Worm (Caenorhabditis elegans) whole organism, late embryonic: ENCODE data around the gene col-36.
A peak's percentile ranks its signal among the peaks of the same experiment; 100 is the strongest.

ENCODE experiments used
- C08G9.2 ChIP-seq: sonication (generic microtip); optimal IDR thresholded peaks from 2 replicates; lab custom pipeline; 2016; ENCODE audit warnings: mild to moderate bottlenecking, missing genetic modification characterization, moderate library complexity, missing compliant biosample characterization
- Y22D7AL.16 ChIP-seq: sonication (generic microtip); optimal IDR thresholded peaks from 2 replicates; lab custom pipeline; 2016; ENCODE audit warnings: missing genetic modification characterization, missing compliant biosample characterization
- ahr-1 ChIP-seq: sonication (generic microtip); optimal IDR thresholded peaks from 2 replicates; lab custom pipeline; 2016; ENCODE audit warnings: missing genetic modification characterization, missing compliant biosample characterization
- ama-1 ChIP-seq: fragments of 150-350 bp; optimal IDR thresholded peaks from 2 replicates; lab custom pipeline; 2014
- ceh-14 ChIP-seq: sonication (generic microtip); optimal IDR thresholded peaks from 2 replicates; lab custom pipeline; 2016; ENCODE audit warnings: missing genotype, missing genetic modification characterization, missing compliant biosample characterization
- ceh-19 ChIP-seq: fragments of 200-800 bp; sonication (Bioruptor generic); optimal IDR thresholded peaks from 2 replicates; lab custom pipeline; 2018; ENCODE audit warnings: mild to moderate bottlenecking, missing genetic modification characterization, missing compliant biosample characterization
- ceh-2 ChIP-seq: sonication (generic microtip); optimal IDR thresholded peaks from 2 replicates; lab custom pipeline; 2016; ENCODE audit warnings: missing genotype, missing genetic modification characterization, missing compliant biosample characterization
- ceh-22 ChIP-seq: sonication (generic microtip); optimal IDR thresholded peaks from 2 replicates; lab custom pipeline; 2017; ENCODE audit warnings: missing biosample characterization, missing genetic modification characterization
- ceh-24 ChIP-seq: sonication (generic microtip); optimal IDR thresholded peaks from 2 replicates; lab custom pipeline; 2016; ENCODE audit warnings: mild to moderate bottlenecking, missing genetic modification characterization, missing compliant biosample characterization
- ceh-30 ChIP-seq: fragments of 150-350 bp; optimal IDR thresholded peaks from 2 replicates; lab custom pipeline; 2014; ENCODE audit warnings: missing biosample characterization, missing genetic modification characterization
- ceh-31 ChIP-seq: sonication (generic microtip); optimal IDR thresholded peaks from 2 replicates; lab custom pipeline; 2016; ENCODE audit warnings: missing genetic modification characterization, missing compliant biosample characterization
- ceh-45 ChIP-seq: fragments of 200-800 bp; sonication (Bioruptor generic); IDR thresholded peaks from 2 replicates; pipeline ENCODE4 v1.3.6; 2022; ENCODE audit warnings: missing genetic modification reagents, missing genetic modification characterization, missing compliant biosample characterization
- ceh-6 ChIP-seq: fragments of 200-800 bp; sonication (Bioruptor generic); optimal IDR thresholded peaks from 2 replicates; lab custom pipeline; 2018; ENCODE audit warnings: mild to moderate bottlenecking, missing genetic modification characterization, missing compliant biosample characterization
- ceh-9 ChIP-seq: sonication (generic microtip); optimal IDR thresholded peaks from 2 replicates; lab custom pipeline; 2016; ENCODE audit warnings: mild to moderate bottlenecking, missing genetic modification characterization, inconsistent platforms, missing compliant biosample characterization
- elt-2 ChIP-seq: sonication (generic microtip); optimal IDR thresholded peaks from 2 replicates; lab custom pipeline; 2016; ENCODE audit warnings: missing genetic modification reagents, missing genetic modification characterization, missing compliant biosample characterization
- ets-4 ChIP-seq: sonication (generic microtip); optimal IDR thresholded peaks from 2 replicates; lab custom pipeline; 2016; ENCODE audit warnings: missing genetic modification characterization, missing compliant biosample characterization
- fax-1 ChIP-seq: sonication (generic microtip); optimal IDR thresholded peaks from 2 replicates; lab custom pipeline; 2016; ENCODE audit warnings: missing genotype, missing genetic modification characterization, missing compliant biosample characterization
- fkh-10 ChIP-seq: fragments of 150-350 bp; optimal IDR thresholded peaks from 2 replicates; lab custom pipeline; 2014; ENCODE audit warnings: missing biosample characterization, missing genetic modification reagents, missing genetic modification characterization
- fkh-6 ChIP-seq: sonication (generic microtip); optimal IDR thresholded peaks from 2 replicates; lab custom pipeline; 2016; ENCODE audit warnings: missing genetic modification characterization, missing compliant biosample characterization
- gmeb-2 ChIP-seq: sonication (generic microtip); optimal IDR thresholded peaks from 2 replicates; lab custom pipeline; 2016; ENCODE audit warnings: missing genetic modification characterization, inconsistent platforms, missing compliant biosample characterization
- hlh-15 ChIP-seq: sonication (generic microtip); optimal IDR thresholded peaks from 2 replicates; lab custom pipeline; 2016; ENCODE audit warnings: missing genetic modification characterization, missing compliant biosample characterization
- hlh-30 ChIP-seq: sonication (generic microtip); optimal IDR thresholded peaks from 2 replicates; lab custom pipeline; 2017; ENCODE audit warnings: antibody characterized with exemption, missing genetic modification characterization, missing compliant biosample characterization; ENCODE audit not compliant: insufficient read depth
- hlh-6 ChIP-seq: sonication (generic microtip); optimal IDR thresholded peaks from 2 replicates; lab custom pipeline; 2016; ENCODE audit warnings: missing genotype, missing genetic modification characterization, missing compliant biosample characterization
- hlh-8 ChIP-seq: sonication (generic microtip); optimal IDR thresholded peaks from 2 replicates; lab custom pipeline; 2016; ENCODE audit warnings: missing genotype, missing genetic modification characterization, missing compliant biosample characterization
- lim-6 ChIP-seq: sonication (generic microtip); optimal IDR thresholded peaks from 2 replicates; lab custom pipeline; 2016; ENCODE audit warnings: missing genetic modification characterization, missing compliant biosample characterization
- madf-2 ChIP-seq: sonication (generic microtip); optimal IDR thresholded peaks from 2 replicates; lab custom pipeline; 2017; ENCODE audit warnings: missing genetic modification characterization, missing compliant biosample characterization
- mec-3 ChIP-seq: sonication (generic microtip); optimal IDR thresholded peaks from 2 replicates; lab custom pipeline; 2016; ENCODE audit warnings: borderline replicate concordance, missing genetic modification characterization, missing compliant biosample characterization
- nfya-1 ChIP-seq: sonication (generic microtip); optimal IDR thresholded peaks from 2 replicates; lab custom pipeline; 2017; ENCODE audit warnings: missing genetic modification characterization, mild to moderate bottlenecking, missing compliant biosample characterization, antibody characterized with exemption, moderate library complexity
- odd-2 ChIP-seq: sonication (generic microtip); optimal IDR thresholded peaks from 2 replicates; lab custom pipeline; 2017; ENCODE audit warnings: antibody characterized with exemption, mild to moderate bottlenecking, missing genetic modification characterization, missing compliant biosample characterization
- pag-3 ChIP-seq: sonication (generic microtip); optimal IDR thresholded peaks from 2 replicates; lab custom pipeline; 2016; ENCODE audit warnings: missing compliant biosample characterization, missing genetic modification characterization, borderline replicate concordance
- pat-9 ChIP-seq: fragments of 200-800 bp; sonication (Bioruptor generic); optimal IDR thresholded peaks from 2 replicates; lab custom pipeline; 2018; ENCODE audit warnings: mild to moderate bottlenecking, missing genetic modification characterization, moderate library complexity, missing compliant biosample characterization
- pax-1 ChIP-seq: fragments of 150-350 bp; optimal IDR thresholded peaks from 2 replicates; lab custom pipeline; 2014; ENCODE audit warnings: missing biosample characterization, missing genetic modification characterization
- pha-2 ChIP-seq: sonication (generic microtip); optimal IDR thresholded peaks from 2 replicates; lab custom pipeline; 2017; ENCODE audit warnings: mild to moderate bottlenecking, missing genetic modification characterization, missing compliant biosample characterization
- pha-4 ChIP-seq: fragments of 150-350 bp; optimal IDR thresholded peaks from 2 replicates; lab custom pipeline; 2018; ENCODE audit warnings: missing biosample characterization, missing genetic modification reagents, missing genetic modification characterization
- pros-1 ChIP-seq: fragments of 150-350 bp; optimal IDR thresholded peaks from 2 replicates; lab custom pipeline; 2014; ENCODE audit warnings: missing biosample characterization, missing genetic modification reagents, missing genetic modification characterization
- ref-2 ChIP-seq: sonication (generic microtip); optimal IDR thresholded peaks from 2 replicates; lab custom pipeline; 2016; ENCODE audit warnings: missing genetic modification characterization, missing compliant biosample characterization
- rnt-1 ChIP-seq: sonication (generic microtip); optimal IDR thresholded peaks from 2 replicates; lab custom pipeline; 2016; ENCODE audit warnings: missing genetic modification characterization, missing compliant biosample characterization
- sox-2 ChIP-seq: fragments of 200-800 bp; sonication (Bioruptor generic); IDR thresholded peaks from 2 replicates; pipeline ENCODE4 v1.3.6; 2022; ENCODE audit warnings: missing genetic modification reagents, missing genetic modification characterization, missing compliant biosample characterization
- syd-9 ChIP-seq: sonication (generic microtip); optimal IDR thresholded peaks from 2 replicates; lab custom pipeline; 2016; ENCODE audit warnings: mild to moderate bottlenecking, missing genetic modification characterization, moderate library complexity, missing compliant biosample characterization
- unc-3 ChIP-seq, 2 experiments: fragments of 200-800 bp in 1 of 2; sonication (Bioruptor generic) in 1 of 2; sonication (generic microtip) in 1 of 2; conservative IDR thresholded peaks in 1 of 2; optimal IDR thresholded peaks in 1 of 2; 2 replicates each; pipeline versions ENCODE4 v1.3.6 to Lab custom; 2016 to 2022; ENCODE audit warnings: missing compliant biosample characterization in 2 of 2, missing genetic modification characterization in 2 of 2, missing genetic modification reagents in 1 of 2
- unc-42 ChIP-seq: sonication (generic microtip); optimal IDR thresholded peaks from 2 replicates; lab custom pipeline; 2016; ENCODE audit warnings: missing genotype, missing genetic modification characterization, missing compliant biosample characterization
- unc-55 ChIP-seq: sonication (generic microtip); optimal IDR thresholded peaks from 2 replicates; lab custom pipeline; 2017; ENCODE audit warnings: missing biosample characterization, missing genetic modification reagents, missing genetic modification characterization
- unc-86 ChIP-seq: sonication (generic microtip); optimal IDR thresholded peaks from 2 replicates; lab custom pipeline; 2016; ENCODE audit warnings: missing genetic modification characterization, missing compliant biosample characterization

The col-36 gene

ce11 chrII:7157415-7157814 lies 11.2 kb downstream of the col-36 start:
- TF ChIP-seq odd-2 (no peak), ets-4 (no peak), elt-2 (tag; lab: Kevin White, UChicago) (peak; percentile 61)

DNA sequence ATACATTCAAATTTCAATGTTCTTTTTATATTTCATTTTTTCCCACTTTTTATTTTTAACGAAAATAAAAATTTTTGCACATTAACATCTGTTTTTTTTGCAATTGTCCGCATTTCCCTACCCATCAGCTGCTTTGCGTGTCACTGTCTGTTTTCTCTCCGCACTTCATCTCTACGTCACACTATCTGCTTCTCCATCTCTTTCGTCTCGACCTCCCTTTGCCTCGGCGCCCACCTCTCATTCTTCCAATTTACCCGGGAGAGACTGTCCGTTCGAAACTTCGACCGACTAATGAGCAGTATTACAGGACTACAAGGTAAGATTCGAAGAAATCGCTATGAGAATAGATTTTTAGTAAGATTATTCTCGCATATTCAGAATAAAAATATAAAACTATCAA lies 13.2 kb downstream of the col-36 start, which contains the start of gene C27H5.2:
TSS of gene C27H5.2 (plus strand) at position 190 of the 400 bp plus-strand sequence.
- peak; percentile 47 for TF ChIP-seq ama-1 (lab: Kevin White, UChicago)
- TF ChIP-seq ref-2 = no peak
- no peak for TF ChIP-seq ceh-30

- no peak for TF ChIP-seq ahr-1 (tag; lab: Kevin White, UChicago)
- TF ChIP-seq fkh-10 (GFP tag; lab: Kevin White, UChicago) = no peak
- TF ChIP-seq rnt-1 (tag; lab: Kevin White, UChicago) = no peak
Observed at ce11 chrII:7154711-7155110, 13.9 kb downstream of the col-36 start.

- peak; percentile 17 for TF ChIP-seq ceh-6 (GFP tag; lab: Kevin White, UChicago)
Observed at ce11 chrII:7153095-7153494, 15.5 kb downstream of the col-36 start.

DNA sequence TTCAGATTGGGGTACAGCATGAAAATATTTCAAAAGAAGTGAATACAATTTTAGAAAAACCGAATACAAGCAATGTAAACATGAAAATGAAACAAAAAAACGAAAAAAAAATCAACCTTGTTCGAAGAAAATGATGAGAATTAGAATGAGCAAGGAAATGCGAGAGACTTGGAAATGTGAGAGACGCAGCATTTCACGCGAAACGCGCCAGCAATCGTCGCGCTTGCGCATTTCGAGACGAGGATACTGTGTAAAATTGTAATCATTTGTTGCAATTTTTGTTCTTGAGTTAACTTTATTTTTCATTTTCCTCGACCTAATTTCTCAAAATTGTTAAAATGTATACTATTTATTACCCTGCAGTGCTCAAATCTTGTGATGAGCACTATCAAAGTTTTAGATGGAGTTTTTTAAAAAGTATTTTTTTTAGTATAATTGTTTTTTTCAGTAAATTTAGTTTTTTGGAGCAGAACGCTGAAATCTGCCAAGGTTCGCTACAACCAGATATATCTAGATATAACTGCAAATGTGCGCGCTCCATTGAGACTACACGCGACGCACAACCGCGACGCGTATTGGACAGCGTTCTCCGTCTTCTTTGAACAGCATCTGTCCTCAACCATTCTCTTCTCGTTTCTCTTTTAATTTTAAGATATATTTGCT lies 16.5 kb downstream of the col-36 start, which contains the start of gene fust-1:
TSS of gene fust-1 (plus strand) at position 613 of the 663 bp plus-strand sequence.
- no peak; the same call in 1 of the 2 replicates for TF ChIP-seq unc-3 (GFP tag; conservative IDR thresholded peaks at IDR 0.05; lab: Robert Waterston, UW)
- TF ChIP-seq unc-3 (tag; optimal IDR thresholded peaks at IDR 0.05; lab: Kevin White, UChicago) = peak; percentile 26
- no peak for TF ChIP-seq odd-2
- TF ChIP-seq ceh-45 = 0 out of 2 replicates have a peak, but pooled peaks have one; percentile 40
- TF ChIP-seq pros-1 (tag; lab: Kevin White, UChicago) = peak; percentile 60
- TF ChIP-seq pat-9 (tag; lab: Kevin White, UChicago) = peak; percentile 67
- TF ChIP-seq ceh-19 (GFP tag; lab: Kevin White, UChicago) = peak; percentile 42
- TF ChIP-seq hlh-6 (tag; lab: Kevin White, UChicago) = peak; percentile 9
- peak; percentile 55 for TF ChIP-seq syd-9 (tag; lab: Kevin White, UChicago)
- no peak for TF ChIP-seq pag-3 (tag; lab: Kevin White, UChicago)
- no peak for TF ChIP-seq ceh-22 (tag; lab: Kevin White, UChicago)
- TF ChIP-seq ceh-9 (tag; lab: Kevin White, UChicago) = no peak
- TF ChIP-seq unc-55 (GFP tag; lab: Kevin White, UChicago) = peak; percentile 23
- TF ChIP-seq gmeb-2 = peak; percentile 69
- no peak; the same call in 1 of the 2 replicates for TF ChIP-seq sox-2
- peak; percentile 73 for TF ChIP-seq ceh-14 (tag; lab: Kevin White, UChicago)
- peak; percentile 52 for TF ChIP-seq ceh-6 (GFP tag; lab: Kevin White, UChicago)
- peak; percentile 23 for TF ChIP-seq fkh-6 (tag; lab: Kevin White, UChicago)
- no peak for TF ChIP-seq pha-2 (tag; lab: Kevin White, UChicago)
- no peak for TF ChIP-seq mec-3 (tag; lab: Kevin White, UChicago)
- TF ChIP-seq ceh-24 (tag; lab: Kevin White, UChicago) = no peak
- TF ChIP-seq hlh-30 = peak; percentile 58
- peak; percentile 34 for TF ChIP-seq ceh-30
- peak; percentile 76 for TF ChIP-seq rnt-1 (tag; lab: Kevin White, UChicago)
- TF ChIP-seq pax-1 (tag; lab: Kevin White, UChicago) = peak; percentile 64
- TF ChIP-seq pha-4 (tag; lab: Kevin White, UChicago) = no peak
- peak; percentile 57 for TF ChIP-seq C08G9.2 (tag; lab: Kevin White, UChicago)
- peak; percentile 75 for TF ChIP-seq unc-42
- TF ChIP-seq lim-6 (tag; lab: Kevin White, UChicago) = no peak
- TF ChIP-seq nfya-1 (tag; lab: Kevin White, UChicago) = peak; percentile 86
- peak; percentile 47 for TF ChIP-seq Y22D7AL.16 (tag; lab: Kevin White, UChicago)
- TF ChIP-seq hlh-15 (tag; lab: Kevin White, UChicago) = no peak
- TF ChIP-seq ceh-2 (tag; lab: Kevin White, UChicago) = peak; percentile 62
- TF ChIP-seq ahr-1 (tag; lab: Kevin White, UChicago) = no peak
- peak; percentile 40 for TF ChIP-seq fax-1 (tag; lab: Kevin White, UChicago)
- TF ChIP-seq ceh-31 (tag; lab: Kevin White, UChicago) = peak; percentile 76
- peak; percentile 70 for TF ChIP-seq unc-86 (tag; lab: Kevin White, UChicago)
- peak; percentile 74 for TF ChIP-seq madf-2
- peak; percentile 58 for TF ChIP-seq hlh-8 (tag; lab: Kevin White, UChicago)
